Worm (Caenorhabditis elegans) whole organism, L1 larva: ENCODE data around the gene ddx-17.

ENCODE experiments used
- C04F5.9 ChIP-seq: sonication (generic microtip); optimal IDR thresholded peaks from 2 replicates; lab custom pipeline; 2016; ENCODE audit warnings: missing genetic modification characterization, missing compliant biosample characterization
- C34B4.2 ChIP-seq: sonication (generic microtip); optimal IDR thresholded peaks from 2 replicates; lab custom pipeline; 2017; ENCODE audit warnings: mild to moderate bottlenecking, missing genetic modification characterization, missing compliant biosample characterization
- alr-1 ChIP-seq: fragments of 200-800 bp; sonication (Bioruptor generic); optimal IDR thresholded peaks from 2 replicates; lab custom pipeline; 2018; ENCODE audit warnings: borderline replicate concordance, mild to moderate bottlenecking, missing genetic modification characterization, missing compliant biosample characterization
- blmp-1 ChIP-seq: fragments of 150-350 bp; optimal IDR thresholded peaks from 2 replicates; lab custom pipeline; 2014; ENCODE audit warnings: missing biosample characterization, missing genetic modification characterization
- ceh-82 ChIP-seq, 3 experiments: fragments of 150-350 bp in 1 of 3; sonication (generic microtip) in 2 of 3; optimal IDR thresholded peaks; 2 replicates each; lab custom pipeline; 2014 to 2017; ENCODE audit warnings: missing biosample characterization in 3 of 3, missing genetic modification characterization in 3 of 3
- ceh-88 ChIP-seq: fragments of 200-800 bp; sonication (Bioruptor generic); IDR thresholded peaks from 2 replicates; pipeline ENCODE4 v1.3.6; 2022; ENCODE audit warnings: missing genetic modification characterization, missing compliant biosample characterization
- ceh-90 ChIP-seq: sonication (generic microtip); optimal IDR thresholded peaks from 2 replicates; lab custom pipeline; 2016; ENCODE audit warnings: missing genetic modification characterization, missing compliant biosample characterization
- ces-1 ChIP-seq: fragments of 150-350 bp; optimal IDR thresholded peaks from 2 replicates; lab custom pipeline; 2014; ENCODE audit warnings: missing biosample characterization, missing genetic modification reagents, missing genetic modification characterization
- efl-1 ChIP-seq, 4 experiments: fragments of 150-350 bp; optimal IDR thresholded peaks in 3 of 4; peaks in 1 of 4; 1 replicate in 1 of 4; 2 replicates in 3 of 4; lab custom pipeline; 2014; ENCODE audit warnings: missing biosample characterization in 2 of 4, missing genetic modification characterization in 2 of 4, missing genetic modification reagents in 2 of 4
- egl-13 ChIP-seq: sonication (generic microtip); optimal IDR thresholded peaks from 2 replicates; lab custom pipeline; 2016; ENCODE audit warnings: missing genotype, missing genetic modification reagents, missing genetic modification characterization, missing compliant biosample characterization
- egl-27 ChIP-seq, 2 experiments: fragments of 150-350 bp in 1 of 2; sonication (generic microtip); optimal IDR thresholded peaks; 3 replicates each; lab custom pipeline; 2017 to 2018; ENCODE audit warnings: missing biosample characterization in 2 of 2, missing genetic modification characterization in 2 of 2, missing genetic modification reagents in 2 of 2
- elt-2 ChIP-seq: sonication (generic microtip); optimal IDR thresholded peaks from 2 replicates; lab custom pipeline; 2016; ENCODE audit warnings: missing genetic modification characterization, mild to moderate bottlenecking, inconsistent platforms, missing compliant biosample characterization, missing genetic modification reagents
- elt-3 ChIP-seq, 6 experiments: fragments of 150-350 bp in 1 of 6; sonication (generic microtip); optimal IDR thresholded peaks; 2 replicates each; lab custom pipeline; 2017 to 2018; ENCODE audit warnings: missing biosample characterization in 6 of 6, missing genetic modification characterization in 6 of 6, inconsistent platforms in 1 of 6
- fos-1 ChIP-seq: fragments of 150-350 bp; optimal IDR thresholded peaks from 2 replicates; lab custom pipeline; 2014; ENCODE audit warnings: missing biosample characterization, missing genetic modification characterization
- isw-1 ChIP-seq: fragments of 200-800 bp; sonication (Bioruptor generic); IDR thresholded peaks from 2 replicates; pipeline ENCODE4 v1.3.6; 2022; ENCODE audit warnings: missing genetic modification characterization, missing compliant biosample characterization
- jun-1 ChIP-seq: fragments of 150-350 bp; optimal IDR thresholded peaks from 2 replicates; lab custom pipeline; 2014; ENCODE audit warnings: missing biosample characterization, missing genetic modification reagents, missing genetic modification characterization
- lin-39 ChIP-seq: fragments of 150-350 bp; optimal IDR thresholded peaks from 2 replicates; lab custom pipeline; 2014; ENCODE audit warnings: missing biosample characterization, missing genetic modification reagents, missing genetic modification characterization
- lsy-2 ChIP-seq, 2 experiments: fragments of 150-350 bp; optimal IDR thresholded peaks; 2 replicates each; lab custom pipeline; 2014; ENCODE audit warnings: missing biosample characterization in 2 of 2, missing genetic modification characterization in 2 of 2
- mep-1 ChIP-seq: fragments of 150-350 bp; optimal IDR thresholded peaks from 2 replicates; lab custom pipeline; 2014; ENCODE audit warnings: missing biosample characterization, missing genetic modification characterization
- nhr-12 ChIP-seq: sonication (generic microtip); optimal IDR thresholded peaks from 2 replicates; lab custom pipeline; 2017; ENCODE audit warnings: missing biosample characterization, missing genetic modification characterization
- nhr-19 ChIP-seq: fragments of 200-800 bp; sonication (Bioruptor generic); conservative IDR thresholded peaks from 2 replicates; pipeline ENCODE4 v1.3.6; 2022; ENCODE audit warnings: missing genetic modification characterization, missing compliant biosample characterization
- nhr-71 ChIP-seq: sonication (generic microtip); optimal IDR thresholded peaks from 2 replicates; lab custom pipeline; 2016; ENCODE audit warnings: mild to moderate bottlenecking, missing genetic modification characterization, moderate library complexity, missing compliant biosample characterization
- nhr-76 ChIP-seq: sonication (generic microtip); optimal IDR thresholded peaks from 2 replicates; lab custom pipeline; 2017; ENCODE audit warnings: missing biosample characterization, missing genetic modification characterization
- nhr-77 ChIP-seq: fragments of 150-350 bp; optimal IDR thresholded peaks from 2 replicates; lab custom pipeline; 2014; ENCODE audit warnings: missing biosample characterization, missing genetic modification characterization
- snpc-4 ChIP-seq: fragments of 150-350 bp; optimal IDR thresholded peaks from 2 replicates; lab custom pipeline; 2014; ENCODE audit warnings: missing biosample characterization, missing genetic modification characterization
- snu-23 ChIP-seq: sonication (generic microtip); optimal IDR thresholded peaks from 2 replicates; lab custom pipeline; 2016; ENCODE audit warnings: missing genetic modification characterization, missing compliant biosample characterization
- sox-4 ChIP-seq: sonication (generic microtip); optimal IDR thresholded peaks from 2 replicates; lab custom pipeline; 2016; ENCODE audit warnings: missing genetic modification characterization, missing compliant biosample characterization
- sptf-1 ChIP-seq: fragments of 150-350 bp; optimal IDR thresholded peaks from 2 replicates; lab custom pipeline; 2014; ENCODE audit warnings: missing biosample characterization, missing genetic modification characterization
- sup-37 ChIP-seq: fragments of 200-800 bp; sonication (Bioruptor generic); optimal IDR thresholded peaks from 2 replicates; lab custom pipeline; 2018; ENCODE audit warnings: mild to moderate bottlenecking, missing genetic modification characterization, missing compliant biosample characterization
- swsn-7 ChIP-seq: sonication (generic microtip); optimal IDR thresholded peaks from 2 replicates; lab custom pipeline; 2016; ENCODE audit warnings: missing genetic modification characterization, missing compliant biosample characterization
- unc-130 ChIP-seq: fragments of 150-350 bp; optimal IDR thresholded peaks from 2 replicates; lab custom pipeline; 2017; ENCODE audit warnings: missing biosample characterization, missing genetic modification characterization, inconsistent platforms
- unc-62 ChIP-seq: fragments of 150-350 bp; optimal IDR thresholded peaks from 2 replicates; lab custom pipeline; 2014; ENCODE audit warnings: missing biosample characterization, missing genetic modification reagents, missing genetic modification characterization
- xbp-1 ChIP-seq: sonication (generic microtip); optimal IDR thresholded peaks from 2 replicates; lab custom pipeline; 2016; ENCODE audit warnings: missing genetic modification characterization, missing compliant biosample characterization
- zag-1 ChIP-seq: fragments of 150-350 bp; optimal IDR thresholded peaks from 2 replicates; lab custom pipeline; 2014; ENCODE audit warnings: missing biosample characterization, missing genetic modification characterization
- ztf-11 ChIP-seq, 2 experiments: sonication (generic microtip); optimal IDR thresholded peaks; 2 replicates each; lab custom pipeline; 2016 to 2017; ENCODE audit warnings: missing genetic modification characterization in 2 of 2, missing biosample characterization in 1 of 2, missing compliant biosample characterization in 1 of 2
- ztf-4 ChIP-seq: fragments of 150-350 bp; optimal IDR thresholded peaks from 2 replicates; lab custom pipeline; 2014; ENCODE audit warnings: missing biosample characterization, missing genetic modification characterization

The ddx-17 gene

ce11 chrV:14027384-14027783 is 15.5 kb upstream of the ddx-17 start, which contains the start of gene T08G5.3:
TSS of gene T08G5.3 (minus strand) at chrV:14027484.
- TF ChIP-seq sup-37 (GFP tag; lab: Kevin White, UChicago): no peak
- TF ChIP-seq unc-130 (tag; lab: Kevin White, UChicago): no peak
- no peak for TF ChIP-seq ceh-90
- no peak for TF ChIP-seq ztf-4 (tag; lab: Kevin White, UChicago)
- TF ChIP-seq, all 84 proteins: peak for 0

ce11 chrV:14026194-14026593 is 14.3 kb upstream of the ddx-17 start, which contains the start of gene T08G5.2:
TSS of gene T08G5.2 (minus strand) at chrV:14026294.
- TF ChIP-seq C34B4.2 (tag; lab: Kevin White, UChicago): no peak
- no peak for TF ChIP-seq elt-2
- no peak for TF ChIP-seq ceh-88 (GFP tag; lab: Robert Waterston, UW)

- no peak for TF ChIP-seq nhr-12 (tag; lab: Kevin White, UChicago)
- no peak for TF ChIP-seq xbp-1 (tag; lab: Kevin White, UChicago)
- no peak for TF ChIP-seq nhr-76 (tag; lab: Kevin White, UChicago)
- TF ChIP-seq ztf-11 (tag; optimal IDR thresholded peaks at IDR 0.05; lab: Kevin White, UChicago): no peak
- no peak for TF ChIP-seq isw-1
- no peak for TF ChIP-seq elt-3 (tag; optimal IDR thresholded peaks at IDR 0.05; lab: Kevin White, UChicago)
- TF ChIP-seq sox-4: peak; percentile 21
- TF ChIP-seq snu-23 (GFP tag; lab: Kevin White, UChicago): no peak
These were observed 11.2 kb upstream of the ddx-17 start, which contains the start of gene T08G5.15 for ce11 chrV:14023074-14023473. TSS of gene T08G5.15 (minus strand) at chrV:14023174.

- TF ChIP-seq elt-2 (peak; percentile 61), egl-27 (tag; optimal IDR thresholded peaks at IDR 0.05; lab: Kevin White, UChicago) (no peak), lsy-2 (tag; optimal IDR thresholded peaks at IDR 0.05; lab: Kevin White, UChicago) (no peak), C04F5.9 (tag; lab: Kevin White, UChicago) (no peak), efl-1 (optimal IDR thresholded peaks at IDR 0.05; lab: Kevin White, UChicago) (no peak), efl-1 (GFP tag; optimal IDR thresholded peaks at IDR 0.05 in 1 of 2; lab: Kevin White, UChicago) (peak in 1 of 2 experiments; percentile 68), ztf-4 (tag; lab: Kevin White, UChicago) (no peak), nhr-77 (no peak), fos-1 (tag; lab: Kevin White, UChicago) (no peak), nhr-71 (tag; lab: Kevin White, UChicago) (no peak)
- TF ChIP-seq, all 84 proteins: peak for 2
These were observed 6.8 kb upstream of the ddx-17 start, which contains the start of the genes mtl-2 and T08G5.1 for ce11 chrV:14018640-14019039. TSS of gene mtl-2 (minus strand) at chrV:14018673. TSS of gene T08G5.1 (plus strand) at chrV:14018766.

- TF ChIP-seq ztf-11 (tag; optimal IDR thresholded peaks at IDR 0.05; lab: Kevin White, UChicago) (no peak), nhr-19 (GFP tag; lab: Robert Waterston, UW) (no peak), zag-1 (no peak), ceh-90 (no peak), lin-39 (tag; lab: Kevin White, UChicago) (no peak)
These were observed 5.6 kb upstream of the ddx-17 start, which contains the start of gene srh-308 for ce11 chrV:14017476-14017875. TSS of gene srh-308 (minus strand) at chrV:14017576.

ce11 chrV:14014395-14014794 is 2.5 kb upstream of the ddx-17 start, which contains the start of gene end-3:
TSS of gene end-3 (plus strand) at chrV:14014695.
- no peak for TF ChIP-seq egl-13
- TF ChIP-seq sptf-1 (tag; lab: Kevin White, UChicago): no peak
- TF ChIP-seq fos-1 (tag; lab: Kevin White, UChicago): no peak
- TF ChIP-seq xbp-1 (tag; lab: Kevin White, UChicago): no peak
- no peak for TF ChIP-seq egl-27 (tag; optimal IDR thresholded peaks at IDR 0.05; lab: Kevin White, UChicago)
- TF ChIP-seq alr-1 (tag; lab: Kevin White, UChicago): no peak
- TF ChIP-seq snpc-4 (tag; lab: Kevin White, UChicago): no peak
- no peak for TF ChIP-seq ces-1 (GFP tag; lab: Kevin White, UChicago)
- TF ChIP-seq blmp-1 (tag; lab: Kevin White, UChicago): no peak
- no peak for TF ChIP-seq mep-1 (tag; lab: Kevin White, UChicago)
- TF ChIP-seq efl-1 (optimal IDR thresholded peaks at IDR 0.05; lab: Kevin White, UChicago): no peak
- no peak for TF ChIP-seq efl-1 (GFP tag; optimal IDR thresholded peaks at IDR 0.05 in 1 of 2; lab: Kevin White, UChicago)
- no peak for TF ChIP-seq swsn-7
- TF ChIP-seq isw-1: no peak
- TF ChIP-seq jun-1 (tag; lab: Kevin White, UChicago): no peak
- TF ChIP-seq nhr-12 (tag; lab: Kevin White, UChicago): no peak
- TF ChIP-seq zag-1: no peak
- TF ChIP-seq unc-62 (GFP tag; lab: Kevin White, UChicago): no peak
- no peak for TF ChIP-seq lsy-2 (tag; optimal IDR thresholded peaks at IDR 0.05; lab: Kevin White, UChicago)
- no peak for TF ChIP-seq ceh-82 (tag; optimal IDR thresholded peaks at IDR 0.05; lab: Kevin White, UChicago)
- no peak for TF ChIP-seq elt-2
